Worm (Caenorhabditis elegans) whole organism, late embryonic: Measurements from ENCODE around the gene Y71H2B.8.

Source experiments
- ceh-45 ChIP-seq: fragments of 200-800 bp; sonication (Bioruptor generic); IDR thresholded peaks from 2 replicates; pipeline ENCODE4 v1.3.6; 2022; ENCODE audit warnings: missing genetic modification reagents, missing genetic modification characterization, missing compliant biosample characterization
- elt-2 ChIP-seq: sonication (generic microtip); optimal IDR thresholded peaks from 2 replicates; lab custom pipeline; 2016; ENCODE audit warnings: missing genetic modification reagents, missing genetic modification characterization, missing compliant biosample characterization

DNA sequence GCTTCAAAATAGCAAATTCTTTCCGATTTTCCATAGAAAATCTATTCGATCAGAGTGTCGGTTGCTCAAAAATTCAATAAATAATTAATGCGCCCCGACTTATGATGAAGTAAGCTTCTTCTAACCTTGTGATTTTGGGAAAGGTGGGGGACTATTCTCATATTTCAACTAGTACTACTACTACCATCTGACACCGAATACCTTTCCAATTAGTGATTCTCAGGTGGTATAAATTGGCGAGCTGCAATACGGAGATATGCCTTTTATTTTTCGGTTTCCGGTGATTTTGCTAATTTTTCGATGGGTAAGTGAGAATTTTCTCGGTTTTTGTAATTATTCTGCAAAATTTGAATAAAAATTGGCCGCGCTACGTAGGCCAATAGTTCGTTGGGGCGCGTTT is 17.7 kb upstream of the Y71H2B.8 start, which contains the start of gene nhr-239:
- TF ChIP-seq elt-2 (tag; lab: Kevin White, UChicago), result no peak
- no peak for TF ChIP-seq ceh-45
